Worm (Caenorhabditis elegans) whole organism, L4 larva: ENCODE data around the gene Y43F8B.3.

ENCODE experiments used
- F10B5.3 ChIP-seq: sonication (generic microtip); optimal IDR thresholded peaks from 2 replicates; lab custom pipeline; 2016; ENCODE audit warnings: mild to moderate bottlenecking, missing genetic modification characterization, missing compliant biosample characterization
- F26F4.8 ChIP-seq: fragments of 200-800 bp; sonication (Bioruptor generic); conservative IDR thresholded peaks from 2 replicates; pipeline ENCODE4 v1.3.6; 2022; ENCODE audit warnings: missing genetic modification characterization, missing compliant biosample characterization
- F37D6.2 ChIP-seq: sonication (generic microtip); optimal IDR thresholded peaks from 2 replicates; lab custom pipeline; 2016; ENCODE audit warnings: mild to moderate bottlenecking, missing genetic modification characterization, missing compliant biosample characterization
- F49E8.2 ChIP-seq: sonication (generic microtip); optimal IDR thresholded peaks from 2 replicates; lab custom pipeline; 2016; ENCODE audit warnings: missing compliant biosample characterization, mild to moderate bottlenecking, missing genetic modification characterization, borderline replicate concordance
- R02D3.7 ChIP-seq: fragments of 150-350 bp; sonication (generic microtip); optimal IDR thresholded peaks from 3 replicates; lab custom pipeline; 2014; ENCODE audit warnings: missing biosample characterization, missing genetic modification characterization
- Y48G9A.11 ChIP-seq: fragments of 200-800 bp; sonication (Bioruptor generic); IDR thresholded peaks from 2 replicates; pipeline ENCODE4 v1.3.6; 2022; ENCODE audit warnings: missing genetic modification reagents, missing genetic modification characterization, missing compliant biosample characterization
- Y75B8A.6 ChIP-seq: fragments of 200-800 bp; sonication (Bioruptor generic); IDR thresholded peaks from 2 replicates; pipeline ENCODE4 v1.3.6; 2022; ENCODE audit warnings: missing genetic modification reagents, missing genetic modification characterization, missing compliant biosample characterization
- ZK546.5 ChIP-seq, 2 experiments: sonication (generic microtip); optimal IDR thresholded peaks; 2 replicates each; lab custom pipeline; 2017; ENCODE audit warnings: missing biosample characterization in 2 of 2, missing genetic modification characterization in 2 of 2
- aha-1 ChIP-seq: fragments of 150-350 bp; peaks from one replicate; lab custom pipeline; 2014; ENCODE audit warnings: missing biosample characterization, missing genetic modification characterization
- ama-1 ChIP-seq: fragments of 150-350 bp; optimal IDR thresholded peaks from 2 replicates; lab custom pipeline; 2014; ENCODE audit warnings: inconsistent platforms, mixed read lengths
- arid-1 ChIP-seq: fragments of 200-800 bp; sonication (Bioruptor generic); conservative IDR thresholded peaks from 2 replicates; pipeline ENCODE4 v1.3.6; 2022; ENCODE audit warnings: missing genetic modification reagents, missing genetic modification characterization, missing compliant biosample characterization
- attf-4 ChIP-seq: sonication (generic microtip); optimal IDR thresholded peaks from 3 replicates; lab custom pipeline; 2017; ENCODE audit warnings: missing biosample characterization, missing genetic modification characterization
- ceh-44 ChIP-seq: fragments of 200-800 bp; sonication (Bioruptor generic); IDR thresholded peaks from 2 replicates; pipeline ENCODE4 v1.3.6; 2022; ENCODE audit warnings: missing genetic modification reagents, missing genetic modification characterization, missing compliant biosample characterization
- ceh-62 ChIP-seq: sonication (generic microtip); optimal IDR thresholded peaks from 2 replicates; lab custom pipeline; 2017; ENCODE audit warnings: missing biosample characterization, missing genetic modification characterization
- ceh-82 ChIP-seq: sonication (generic microtip); optimal IDR thresholded peaks from 2 replicates; lab custom pipeline; 2017; ENCODE audit warnings: missing biosample characterization, missing genetic modification characterization
- ctbp-1 ChIP-seq: fragments of 200-800 bp; sonication (Bioruptor generic); IDR thresholded peaks from 2 replicates; pipeline ENCODE4 v1.3.6; 2022; ENCODE audit warnings: missing genetic modification reagents, missing genetic modification characterization, missing compliant biosample characterization
- daf-12 ChIP-seq: fragments of 150-350 bp; optimal IDR thresholded peaks from 2 replicates; lab custom pipeline; 2014; ENCODE audit warnings: missing biosample characterization, missing genetic modification reagents, missing genetic modification characterization
- daf-8 ChIP-seq: fragments of 200-800 bp; sonication (Bioruptor generic); IDR thresholded peaks from 2 replicates; pipeline ENCODE4 v1.3.6; 2022; ENCODE audit warnings: missing genetic modification characterization, missing compliant biosample characterization
- dmd-8 ChIP-seq: fragments of 200-800 bp; sonication (Bioruptor generic); IDR thresholded peaks from 2 replicates; pipeline ENCODE4 v1.3.6; 2022; ENCODE audit warnings: missing genetic modification characterization, missing compliant biosample characterization
- dpl-1 ChIP-seq: fragments of 150-350 bp; optimal IDR thresholded peaks from 2 replicates; lab custom pipeline; 2014; ENCODE audit warnings: missing biosample characterization, missing genetic modification reagents, missing genetic modification characterization
- duxl-1 ChIP-seq: sonication (generic microtip); optimal IDR thresholded peaks from 2 replicates; lab custom pipeline; 2016; ENCODE audit warnings: mild to moderate bottlenecking, missing genetic modification characterization, moderate library complexity, missing compliant biosample characterization; ENCODE audit not compliant: poor library complexity
- dve-1 ChIP-seq: sonication (generic microtip); optimal IDR thresholded peaks from 2 replicates; lab custom pipeline; 2017; ENCODE audit warnings: antibody characterized with exemption, mild to moderate bottlenecking, missing genetic modification characterization, missing compliant biosample characterization; ENCODE audit not compliant: insufficient read depth
- egl-27 ChIP-seq: sonication (generic microtip); optimal IDR thresholded peaks from 3 replicates; lab custom pipeline; 2017; ENCODE audit warnings: missing biosample characterization, missing genetic modification reagents, missing genetic modification characterization
- egl-43 ChIP-seq: fragments of 200-800 bp; sonication (Bioruptor generic); IDR thresholded peaks from 2 replicates; pipeline ENCODE4 v1.3.6; 2022; ENCODE audit warnings: missing genetic modification reagents, missing genetic modification characterization, missing compliant biosample characterization
- fkh-10 ChIP-seq: fragments of 150-350 bp; optimal IDR thresholded peaks from 2 replicates; lab custom pipeline; 2014; ENCODE audit warnings: missing biosample characterization, missing genetic modification reagents, missing genetic modification characterization
- gei-8 ChIP-seq: fragments of 200-800 bp; sonication (Bioruptor generic); optimal IDR thresholded peaks from 2 replicates; lab custom pipeline; 2018; ENCODE audit warnings: mild to moderate bottlenecking, missing genetic modification characterization, missing compliant biosample characterization
- hlh-30 ChIP-seq: sonication (generic microtip); optimal IDR thresholded peaks from 2 replicates; lab custom pipeline; 2017; ENCODE audit warnings: antibody characterized with exemption, mild to moderate bottlenecking, missing genetic modification characterization, missing compliant biosample characterization; ENCODE audit not compliant: insufficient read depth
- hmg-1.1 ChIP-seq: fragments of 200-800 bp; sonication (Bioruptor generic); IDR thresholded peaks from 2 replicates; pipeline ENCODE4 v1.3.6; 2022; ENCODE audit warnings: missing genetic modification reagents, missing genetic modification characterization, missing compliant biosample characterization
- lin-13 ChIP-seq: fragments of 150-350 bp; optimal IDR thresholded peaks from 2 replicates; lab custom pipeline; 2014; ENCODE audit warnings: missing biosample characterization, missing genetic modification reagents, missing genetic modification characterization
- lin-15B ChIP-seq: fragments of 150-350 bp; sonication (generic microtip); optimal IDR thresholded peaks from 3 replicates; lab custom pipeline; 2014; ENCODE audit warnings: missing biosample characterization, missing genetic modification characterization
- lin-38 ChIP-seq: fragments of 200-800 bp; sonication (Bioruptor generic); IDR thresholded peaks from 2 replicates; pipeline ENCODE4 v1.3.6; 2022; ENCODE audit warnings: missing genetic modification reagents, missing genetic modification characterization, missing compliant biosample characterization
- lin-39 ChIP-seq: fragments of 150-350 bp; optimal IDR thresholded peaks from 2 replicates; lab custom pipeline; 2014; ENCODE audit warnings: missing biosample characterization, missing genetic modification reagents, missing genetic modification characterization
- lsy-2 ChIP-seq, 2 experiments: fragments of 150-350 bp in 1 of 2; sonication (generic microtip) in 1 of 2; optimal IDR thresholded peaks; 2 replicates each; lab custom pipeline; 2014 to 2017; ENCODE audit warnings: missing biosample characterization in 2 of 2, missing genetic modification characterization in 2 of 2
- mdl-1 ChIP-seq, 2 experiments: fragments of 150-350 bp in 1 of 2; sonication (generic microtip) in 1 of 2; optimal IDR thresholded peaks; 2 replicates each; lab custom pipeline; 2014 to 2017; ENCODE audit warnings: missing biosample characterization in 2 of 2, missing genetic modification characterization in 2 of 2
- mxl-2 ChIP-seq: fragments of 200-800 bp; sonication (Bioruptor generic); conservative IDR thresholded peaks from 2 replicates; pipeline ENCODE4 v1.3.6; 2022; ENCODE audit warnings: missing genetic modification reagents, missing genetic modification characterization, missing compliant biosample characterization
- mxl-3 ChIP-seq: fragments of 200-800 bp; sonication (Bioruptor generic); optimal IDR thresholded peaks from 2 replicates; lab custom pipeline; 2018; ENCODE audit warnings: mild to moderate bottlenecking, missing genetic modification characterization, missing compliant biosample characterization
- nhr-10 ChIP-seq: fragments of 150-350 bp; optimal IDR thresholded peaks from 2 replicates; lab custom pipeline; 2014; ENCODE audit warnings: missing biosample characterization, missing genetic modification characterization
- nhr-111 ChIP-seq: fragments of 200-800 bp; sonication (Bioruptor generic); optimal IDR thresholded peaks from 2 replicates; lab custom pipeline; 2018; ENCODE audit warnings: mild to moderate bottlenecking, missing genetic modification characterization, missing compliant biosample characterization
- nhr-237 ChIP-seq: sonication (generic microtip); optimal IDR thresholded peaks from 2 replicates; lab custom pipeline; 2017; ENCODE audit warnings: missing biosample characterization, missing genetic modification characterization
- nhr-28 ChIP-seq: fragments of 150-350 bp; optimal IDR thresholded peaks from 2 replicates; lab custom pipeline; 2014; ENCODE audit warnings: missing biosample characterization, missing genetic modification characterization
- nhr-41 ChIP-seq: fragments of 200-800 bp; sonication (Bioruptor generic); IDR thresholded peaks from 2 replicates; pipeline ENCODE4 v1.3.6; 2022; ENCODE audit warnings: missing genetic modification reagents, missing genetic modification characterization, missing compliant biosample characterization
- nhr-42 ChIP-seq: fragments of 200-800 bp; sonication (Bioruptor generic); IDR thresholded peaks from 2 replicates; pipeline ENCODE4 v1.3.6; 2022; ENCODE audit warnings: missing genetic modification characterization, missing compliant biosample characterization
- nhr-6 ChIP-seq: fragments of 150-350 bp; optimal IDR thresholded peaks from 2 replicates; lab custom pipeline; 2014; ENCODE audit warnings: missing biosample characterization, missing genetic modification characterization
- pha-4 ChIP-seq, 2 experiments: fragments of 150-350 bp in 1 of 2; fragments of 200-800 bp in 1 of 2; sonication (Bioruptor generic) in 1 of 2; IDR thresholded peaks in 1 of 2; optimal IDR thresholded peaks in 1 of 2; 2 replicates each; pipeline versions ENCODE4 v1.3.6 to Lab custom; 2014 to 2022; ENCODE audit warnings: missing genetic modification characterization in 2 of 2, missing genetic modification reagents in 2 of 2, missing biosample characterization in 1 of 2, missing compliant biosample characterization in 1 of 2
- saeg-2 ChIP-seq: fragments of 200-800 bp; sonication (Bioruptor generic); IDR thresholded peaks from 2 replicates; pipeline ENCODE4 v1.3.6; 2022; ENCODE audit warnings: missing genetic modification reagents, missing genetic modification characterization, missing compliant biosample characterization
- skn-1 ChIP-seq: fragments of 150-350 bp; optimal IDR thresholded peaks from 2 replicates; lab custom pipeline; 2014; ENCODE audit warnings: missing biosample characterization, missing genetic modification characterization
- snpc-4 ChIP-seq: fragments of 150-350 bp; optimal IDR thresholded peaks from 2 replicates; lab custom pipeline; 2014; ENCODE audit warnings: missing biosample characterization, missing genetic modification characterization
- unc-130 ChIP-seq: sonication (generic microtip); optimal IDR thresholded peaks from 2 replicates; lab custom pipeline; 2016; ENCODE audit warnings: missing genetic modification reagents, missing genetic modification characterization, missing compliant biosample characterization
- unc-39 ChIP-seq: sonication (generic microtip); optimal IDR thresholded peaks from 2 replicates; lab custom pipeline; 2017; ENCODE audit warnings: missing biosample characterization, missing genetic modification characterization
- vab-7 ChIP-seq: fragments of 200-800 bp; sonication (Bioruptor generic); IDR thresholded peaks from 2 replicates; pipeline ENCODE4 v1.3.6; 2022; ENCODE audit warnings: missing genetic modification reagents, missing genetic modification characterization, missing compliant biosample characterization
- zip-11 ChIP-seq: fragments of 200-800 bp; sonication (Bioruptor generic); IDR thresholded peaks from 2 replicates; pipeline ENCODE4 v1.3.6; 2022; ENCODE audit warnings: missing genetic modification characterization, missing compliant biosample characterization
- zip-2 ChIP-seq: fragments of 150-350 bp; optimal IDR thresholded peaks from 2 replicates; lab custom pipeline; 2014; ENCODE audit warnings: missing biosample characterization, missing genetic modification characterization

The Y43F8B.3 gene

DNA sequence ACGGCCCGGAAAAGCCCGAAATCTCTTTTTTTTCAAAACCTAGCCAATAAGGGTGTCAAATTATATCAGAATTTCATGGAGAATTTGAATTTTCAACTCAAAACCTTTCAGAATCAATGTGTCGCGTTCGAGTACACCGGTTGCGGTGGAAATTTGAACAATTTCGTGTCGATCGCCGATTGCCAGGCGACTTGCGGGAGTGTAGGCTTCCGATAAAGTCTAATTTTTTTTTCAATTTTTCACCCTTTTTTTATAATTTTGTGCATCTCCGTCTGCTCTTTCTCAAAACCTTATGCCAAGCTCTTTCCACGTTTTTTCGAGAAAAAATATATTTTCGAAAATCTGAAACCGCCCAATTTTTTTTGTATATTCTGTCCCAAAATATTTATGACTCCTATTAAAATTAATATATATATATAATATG lies 16.6 kb downstream of the Y43F8B.3 start (continued):
- TF ChIP-seq nhr-111 (GFP tag; lab: Kevin White, UChicago) (no peak), attf-4 (no peak), F37D6.2 (tag; lab: Kevin White, UChicago) (no peak), R02D3.7 (no peak), snpc-4 (no peak), saeg-2 (peak; percentile 39; the same call in 1 of the 2 replicates), lin-38 (GFP tag; lab: Robert Waterston, UW) (peak; percentile 63), zip-2 (tag; lab: Kevin White, UChicago) (no peak), daf-12 (no peak), mdl-1 (tag; optimal IDR thresholded peaks at IDR 0.05; lab: Kevin White, UChicago) (no peak), hmg-1.1 (GFP tag; lab: Robert Waterston, UW) (peak; percentile 46; the same call in 1 of the 2 replicates), vab-7 (GFP tag; lab: Robert Waterston, UW) (peak; percentile 72), lin-13 (GFP tag; lab: Kevin White, UChicago) (no peak), Y75B8A.6 (GFP tag; lab: Robert Waterston, UW) (no peak), nhr-42 (GFP tag; lab: Robert Waterston, UW) (0 out of 2 replicates have a peak, but pooled peaks have one; percentile 12), nhr-41 (GFP tag; lab: Robert Waterston, UW) (peak; percentile 52; the same call in 1 of the 2 replicates), unc-39 (tag; lab: Kevin White, UChicago) (no peak), F49E8.2 (tag; lab: Kevin White, UChicago) (no peak), ZK546.5 (tag; optimal IDR thresholded peaks at IDR 0.05; lab: Kevin White, UChicago) (no peak), ceh-82 (tag; lab: Kevin White, UChicago) (no peak), ama-1 (lab: Kevin White, UChicago) (no peak), hlh-30 (tag; lab: Kevin White, UChicago) (no peak), aha-1 (tag; lab: Kevin White, UChicago) (peak; percentile 82), lsy-2 (tag; optimal IDR thresholded peaks at IDR 0.05; lab: Kevin White, UChicago) (peak in 1 of 2 experiments; percentile 72), dpl-1 (GFP tag; lab: Kevin White, UChicago) (no peak), skn-1 (tag; lab: Kevin White, UChicago) (no peak), ceh-44 (no peak), pha-4 (GFP tag; IDR thresholded peaks at IDR 0.05; lab: Robert Waterston, UW) (peak; percentile 69), pha-4 (tag; optimal IDR thresholded peaks at IDR 0.05; lab: Kevin White, UChicago) (no peak), Y48G9A.11 (peak; percentile 20; the same call in 1 of the 2 replicates), arid-1 (GFP tag; lab: Robert Waterston, UW) (peak; percentile 79; the same call in 1 of the 2 replicates), mxl-2 (peak; percentile 71; the same call in 1 of the 2 replicates), dmd-8 (GFP tag; lab: Robert Waterston, UW) (peak; percentile 60; the same call in 1 of the 2 replicates), egl-27 (tag; lab: Kevin White, UChicago) (no peak), F26F4.8 (no peak), dve-1 (no peak), fkh-10 (GFP tag; lab: Kevin White, UChicago) (no peak), ceh-62 (no peak), zip-11 (GFP tag; lab: Robert Waterston, UW) (no peak), egl-43 (GFP tag; lab: Robert Waterston, UW) (peak; percentile 84), nhr-10 (tag; lab: Kevin White, UChicago) (no peak), mxl-3 (peak; percentile 14), F10B5.3 (tag; lab: Kevin White, UChicago) (no peak), duxl-1 (tag; lab: Kevin White, UChicago) (peak; percentile 29), gei-8 (no peak), ctbp-1 (GFP tag; lab: Robert Waterston, UW) (peak; percentile 90), nhr-237 (tag; lab: Kevin White, UChicago) (no peak), nhr-28 (peak; percentile 4), unc-130 (GFP tag; lab: Kevin White, UChicago) (no peak), lin-39 (tag; lab: Kevin White, UChicago) (no peak), nhr-6 (tag; lab: Kevin White, UChicago) (no peak), daf-8 (no peak), lin-15B (tag; lab: Kevin White, UChicago) (no peak)
